Fruit fly (Drosophila melanogaster): Measurements from ENCODE around the gene PolI.

PolI gene

dm6 chr3R:8264302-8265080, 31.2 kb downstream of the PolI start, which contains the start of the genes RPA1 and Mcm2 (continued):
- peak; percentile 89 for TF ChIP-seq CG13775 (GFP tag; optimal IDR thresholded peaks at IDR 0.05)
- TF ChIP-seq eve (GFP tag; optimal IDR thresholded peaks at IDR 0.05): no peak
- TF ChIP-seq HmgZ (tag; optimal IDR thresholded peaks at IDR 0.05): peak; percentile 63
- no peak for TF ChIP-seq CG32767 (GFP tag; IDR thresholded peaks at IDR 0.05)
- no peak for TF ChIP-seq CG12744 (GFP tag; optimal IDR thresholded peaks at IDR 0.05)
- no peak for TF ChIP-seq pan (optimal IDR thresholded peaks at IDR 0.05)
- TF ChIP-seq pan (GFP tag; optimal IDR thresholded peaks at IDR 0.05 in 1 of 2, IDR thresholded peaks at IDR 0.05 in 1 of 2): peak in 1 of 2 experiments; percentile 79
- TF ChIP-seq maf-S (GFP tag; optimal IDR thresholded peaks at IDR 0.05): peak; percentile 23
- TF ChIP-seq CG11560 (tag; IDR thresholded peaks at IDR 0.05): peak; percentile 53; the same call in 1 of the 3 replicates
- TF ChIP-seq chif (GFP tag; optimal IDR thresholded peaks at IDR 0.05): peak in 1 of 2 experiments; percentile 66
- TF ChIP-seq slp2 (GFP tag; optimal IDR thresholded peaks at IDR 0.05): no peak
- TF ChIP-seq cas (GFP tag; IDR thresholded peaks at IDR 0.05): peak; percentile 63; the same call in 1 of the 2 replicates
- TF ChIP-seq Nf-YA (GFP tag; IDR thresholded peaks at IDR 0.05): peak; percentile 16; the same call in 1 of the 2 replicates
- TF ChIP-seq trh (GFP tag; optimal IDR thresholded peaks at IDR 0.05): peak; percentile 49
- peak; percentile 20 for TF ChIP-seq CG13123 (GFP tag; optimal IDR thresholded peaks at IDR 0.05)
- peak; percentile 38 for TF ChIP-seq ATbp (GFP tag; optimal IDR thresholded peaks at IDR 0.05)
- TF ChIP-seq Ssrp (tag; optimal IDR thresholded peaks at IDR 0.05): peak; percentile 82
- peak; percentile 33 for TF ChIP-seq schlank (tag; optimal IDR thresholded peaks at IDR 0.05)
- peak; percentile 48 for TF ChIP-seq amos (GFP tag; IDR thresholded peaks at IDR 0.05; ENCODE audit: partially characterized antibody)
- TF ChIP-seq CG2129 (GFP tag; IDR thresholded peaks at IDR 0.05; ENCODE audit: partially characterized antibody): no peak
- TF ChIP-seq B-H2 (GFP tag; optimal IDR thresholded peaks at IDR 0.05): peak; percentile 68
- TF ChIP-seq CG34422 (GFP tag; IDR thresholded peaks at IDR 0.05): peak; percentile 88
- peak; percentile 30 for TF ChIP-seq CG12299 (tag; optimal IDR thresholded peaks at IDR 0.05)
- no peak for TF ChIP-seq CG12769 (tag; optimal IDR thresholded peaks at IDR 0.05)
- TF ChIP-seq CG31441 (GFP tag; IDR thresholded peaks at IDR 0.05): peak; percentile 88
- no peak for TF ChIP-seq gcm2 (GFP tag; optimal IDR thresholded peaks at IDR 0.05)
- peak; percentile 34 for TF ChIP-seq dm (GFP tag; optimal IDR thresholded peaks at IDR 0.05)
- TF ChIP-seq CG11695 (GFP tag; IDR thresholded peaks at IDR 0.05): peak; percentile 60; the same call in 1 of the 3 replicates
- TF ChIP-seq ranshi (GFP tag; IDR thresholded peaks at IDR 0.05): peak; percentile 73; the same call in 1 of the 2 replicates
- TF ChIP-seq prd (optimal IDR thresholded peaks at IDR 0.05): no peak
- TF ChIP-seq prd (GFP tag; IDR thresholded peaks at IDR 0.05): peak; percentile 88
- peak; percentile 40 for TF ChIP-seq CG4282 (GFP tag; optimal IDR thresholded peaks at IDR 0.05)
- peak; percentile 41 for TF ChIP-seq CG17328 (GFP tag; IDR thresholded peaks at IDR 0.05)
- TF ChIP-seq CG8944 (GFP tag; optimal IDR thresholded peaks at IDR 0.05): no peak
- peak; percentile 24 for TF ChIP-seq CG8290 (GFP tag; optimal IDR thresholded peaks at IDR 0.05)
- peak in 1 of 2 experiments; percentile 30 for TF ChIP-seq CG8290 (tag; optimal IDR thresholded peaks at IDR 0.05)
- TF ChIP-seq knrl (GFP tag; IDR thresholded peaks at IDR 0.05; ENCODE audit: partially characterized antibody): no peak; the same call in 2 of the 3 replicates
- peak; percentile 91 for TF ChIP-seq CG11456 (GFP tag; IDR thresholded peaks at IDR 0.05)
- TF ChIP-seq insv (GFP tag; optimal IDR thresholded peaks at IDR 0.05): peak in 1 of 2 experiments; percentile 82
- TF ChIP-seq CG34224 (GFP tag; IDR thresholded peaks at IDR 0.05; ENCODE audit: partially characterized antibody): no peak
- TF ChIP-seq E2f2 (GFP tag; IDR thresholded peaks at IDR 0.05): peak; percentile 73
- peak; percentile 64 for TF ChIP-seq nerfin-1 (tag; optimal IDR thresholded peaks at IDR 0.05)
- 0 out of 3 replicates have a peak, but pooled peaks have one; percentile 6 for TF ChIP-seq C15 (GFP tag; IDR thresholded peaks at IDR 0.05)
- no peak for TF ChIP-seq sc (optimal IDR thresholded peaks at IDR 0.05)
- peak; percentile 58 for TF ChIP-seq sc (GFP tag; optimal IDR thresholded peaks at IDR 0.05)
- peak; percentile 41 for TF ChIP-seq Spps (tag; optimal IDR thresholded peaks at IDR 0.05)
- peak; percentile 84 for TF ChIP-seq CG12155 (GFP tag; optimal IDR thresholded peaks at IDR 0.05)
- no peak for TF ChIP-seq CG6854 (GFP tag; optimal IDR thresholded peaks at IDR 0.05)
- peak; percentile 88 for TF ChIP-seq Med (GFP tag)
- TF ChIP-seq CG6765 (GFP tag; optimal IDR thresholded peaks at IDR 0.05): peak; percentile 56
